Fruit fly (Drosophila melanogaster) whole organism, pupa: Measurements from ENCODE around the gene CG31928.

Experiments used
- CG10348 ChIP-seq: fragments of 200-800 bp; sonication (Bioruptor generic); IDR thresholded peaks from 2 replicates; pipeline ENCODE4 v1.3.6; 2022; ENCODE audit warnings: missing biosample characterization, missing genetic modification characterization
- CG12605 ChIP-seq: fragments of 200-800 bp; sonication (Bioruptor generic); IDR thresholded peaks from 2 replicates; pipeline ENCODE4 v1.3.6; 2022; ENCODE audit warnings: missing biosample characterization, missing genetic modification characterization
- CG13204 ChIP-seq: fragments of 200-800 bp; sonication (Bioruptor generic); optimal IDR thresholded peaks from 2 replicates; lab custom pipeline; 2018; ENCODE audit warnings: missing biosample characterization, mild to moderate bottlenecking, missing genetic modification characterization, moderate library complexity
- CG14655 ChIP-seq: fragments of 200-800 bp; sonication (Bioruptor generic); optimal IDR thresholded peaks from 3 replicates; lab custom pipeline; 2017; ENCODE audit warnings: mild to moderate bottlenecking, missing biosample characterization, missing genetic modification reagents, missing genetic modification characterization
- CG15710 ChIP-seq: fragments of 200-800 bp; sonication (Bioruptor generic); optimal IDR thresholded peaks from 2 replicates; lab custom pipeline; 2018; ENCODE audit warnings: missing biosample characterization, mild to moderate bottlenecking, missing genetic modification characterization, moderate library complexity
- CG17806 ChIP-seq: fragments of 200-800 bp; sonication (Bioruptor generic); optimal IDR thresholded peaks from 2 replicates; lab custom pipeline; 2018; ENCODE audit warnings: missing biosample characterization, mild to moderate bottlenecking, missing genetic modification characterization, moderate library complexity
- CG32121 ChIP-seq: fragments of 200-800 bp; sonication (Bioruptor generic); IDR thresholded peaks from 2 replicates; pipeline ENCODE4 v1.3.6; 2022; ENCODE audit warnings: missing biosample characterization, missing genetic modification characterization
- CG34367 ChIP-seq: fragments of 200-800 bp; sonication (Bioruptor generic); optimal IDR thresholded peaks from 2 replicates; lab custom pipeline; 2018; ENCODE audit warnings: missing biosample characterization, mild to moderate bottlenecking, missing genetic modification characterization
- CG4496 ChIP-seq: fragments of 200-800 bp; sonication (Bioruptor generic); IDR thresholded peaks from 3 replicates; pipeline ENCODE4 v1.3.6; 2022; ENCODE audit warnings: missing biosample characterization, missing genetic modification characterization
- CG8159 ChIP-seq: fragments of 200-800 bp; sonication (Bioruptor generic); optimal IDR thresholded peaks from 3 replicates; lab custom pipeline; 2018; ENCODE audit warnings: missing biosample characterization, mild to moderate bottlenecking, missing genetic modification characterization, moderate library complexity
- CG8301 ChIP-seq: fragments of 200-800 bp; sonication (Bioruptor generic); optimal IDR thresholded peaks from 2 replicates; lab custom pipeline; 2018; ENCODE audit warnings: missing biosample characterization, mild to moderate bottlenecking, missing genetic modification characterization
- CG9948 ChIP-seq: fragments of 200-800 bp; sonication (Bioruptor generic); optimal IDR thresholded peaks from 2 replicates; lab custom pipeline; 2018; ENCODE audit warnings: missing biosample characterization, mild to moderate bottlenecking, missing genetic modification characterization, moderate library complexity
- D1 ChIP-seq: fragments of 200-800 bp; sonication (Bioruptor generic); optimal IDR thresholded peaks from 2 replicates; lab custom pipeline; 2018; ENCODE audit warnings: missing biosample characterization, mild to moderate bottlenecking, missing genetic modification characterization, moderate library complexity
- EcR ChIP-seq: fragments of 200-800 bp; sonication (Bioruptor generic); optimal IDR thresholded peaks from 3 replicates; lab custom pipeline; 2019; ENCODE audit warnings: missing biosample characterization, missing genetic modification characterization, mild to moderate bottlenecking, moderate library complexity, missing genetic modification reagents
- Ets98B ChIP-seq: fragments of 200-800 bp; sonication (Bioruptor generic); IDR thresholded peaks from 2 replicates; pipeline ENCODE4 v1.3.6; 2022; ENCODE audit warnings: missing biosample characterization, missing genetic modification characterization
- Pif1A ChIP-seq: fragments of 200-800 bp; sonication (Bioruptor generic); optimal IDR thresholded peaks from 3 replicates; lab custom pipeline; 2016; ENCODE audit warnings: missing biosample characterization, missing genetic modification characterization
- Pif1B ChIP-seq: fragments of 200-800 bp; sonication (Bioruptor generic); optimal IDR thresholded peaks from 3 replicates; lab custom pipeline; 2016; ENCODE audit warnings: missing biosample characterization, missing genetic modification characterization
- Snoo ChIP-seq: fragments of 200-800 bp; sonication (Bioruptor generic); optimal IDR thresholded peaks from 3 replicates; lab custom pipeline; 2017; ENCODE audit warnings: missing biosample characterization, mild to moderate bottlenecking, missing genetic modification characterization, inconsistent platforms
- fd96Ca ChIP-seq: fragments of 200-800 bp; sonication (Bioruptor generic); IDR thresholded peaks from 3 replicates; pipeline ENCODE4 v1.3.6; 2022; ENCODE audit warnings: missing biosample characterization, missing genetic modification characterization
- gl ChIP-seq: fragments of 200-800 bp; sonication (Bioruptor generic); optimal IDR thresholded peaks from 2 replicates; lab custom pipeline; 2018; ENCODE audit warnings: missing biosample characterization, mild to moderate bottlenecking, missing genetic modification characterization
- rn ChIP-seq: fragments of 200-800 bp; sonication (Bioruptor generic); IDR thresholded peaks from 2 replicates; pipeline ENCODE4 v1.3.6; 2022; ENCODE audit warnings: missing biosample characterization, missing genetic modification characterization

Gene CG31928

DNA sequence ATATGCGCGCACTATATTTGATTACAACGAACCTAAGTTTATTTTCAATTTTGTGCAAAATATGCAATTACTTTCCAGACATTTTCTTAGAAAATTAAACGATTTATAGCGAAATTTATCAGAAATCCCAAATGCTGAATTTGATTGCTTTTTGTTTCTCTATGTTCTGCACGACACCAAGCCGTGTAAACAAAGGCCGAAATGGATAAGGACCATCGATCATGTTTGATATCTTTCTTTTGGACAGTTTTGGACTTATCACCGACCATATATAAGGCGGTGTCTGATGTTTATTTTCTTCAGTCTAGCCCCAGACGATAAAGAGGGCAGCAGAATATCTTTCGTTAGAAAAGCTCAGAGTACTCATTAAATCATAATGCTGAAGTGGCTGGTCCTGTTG lies 1.7 kb downstream of the CG31928 start, which contains the start of gene CG33128:
Gene CG33128, plus strand, starts transcription at position 301 of the 400 bp plus-strand sequence.
- TF ChIP-seq Snoo (tag; lab: Kevin White, UChicago) (no peak), CG15710 (tag; lab: Kevin White, UChicago) (no peak), fd96Ca (no peak), CG34367 (tag; lab: Kevin White, UChicago) (no peak), CG8301 (tag; lab: Kevin White, UChicago) (no peak), EcR (GFP tag; lab: Kevin White, UChicago) (no peak), CG13204 (GFP tag; lab: Kevin White, UChicago) (no peak), CG9948 (tag; lab: Kevin White, UChicago) (no peak), CG14655 (GFP tag; lab: Kevin White, UChicago) (no peak), rn (GFP tag; lab: Robert Waterston, UW) (no peak)

DNA sequence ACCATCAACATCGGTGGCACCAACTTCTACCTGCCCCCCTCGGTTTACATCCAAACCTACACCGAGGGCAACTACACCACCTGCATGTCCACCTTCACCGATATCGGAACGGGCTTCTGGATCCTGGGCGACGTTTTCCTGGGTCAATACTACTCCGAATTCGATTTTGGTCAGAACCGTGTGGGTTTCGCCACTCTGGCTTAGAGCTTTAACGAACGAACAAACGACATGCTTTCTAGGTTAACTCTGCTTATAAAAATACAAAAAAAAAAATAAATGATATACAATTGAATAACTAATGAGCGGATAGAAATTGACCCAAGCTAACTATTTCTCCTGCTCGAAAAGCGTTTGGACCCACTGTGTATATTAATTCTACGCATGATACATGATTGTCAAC lies 3.1 kb downstream of the CG31928 start, which contains the start of gene CG31926:
Gene CG31926, plus strand, starts transcription at position 301 of the 400 bp plus-strand sequence.
- no peak for TF ChIP-seq CG9948 (tag; lab: Kevin White, UChicago)
- no peak for TF ChIP-seq Pif1B (GFP tag; lab: Kevin White, UChicago)
- no peak for TF ChIP-seq CG8159 (tag; lab: Kevin White, UChicago)
- no peak for TF ChIP-seq CG15710 (tag; lab: Kevin White, UChicago)

DNA sequence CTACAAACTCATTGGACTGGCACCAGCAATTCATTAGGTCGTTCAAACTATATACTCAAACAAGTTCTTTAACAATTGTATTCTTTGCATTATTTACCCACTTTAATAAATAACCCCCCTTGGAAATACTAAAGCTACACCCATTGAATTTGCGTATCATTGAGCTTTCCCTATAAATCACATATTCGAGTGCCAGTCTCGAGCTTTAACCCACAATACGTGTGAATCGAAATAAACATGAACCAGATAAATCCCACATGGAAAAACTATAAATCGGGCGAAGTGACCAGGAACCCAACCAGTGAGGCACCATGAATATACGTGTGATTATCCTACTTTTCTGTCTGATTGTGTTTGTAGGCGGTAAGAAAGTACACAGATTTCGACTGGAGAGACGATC lies 4.8 kb downstream of the CG31928 start, which contains the start of gene CG31661:
Gene CG31661, plus strand, starts transcription at position 301 of the 400 bp plus-strand sequence.
- TF ChIP-seq Snoo (tag; lab: Kevin White, UChicago) (no peak), gl (tag; lab: Kevin White, UChicago) (no peak), fd96Ca (no peak), CG14655 (GFP tag; lab: Kevin White, UChicago) (no peak), EcR (GFP tag; lab: Kevin White, UChicago) (no peak), D1 (no peak), rn (GFP tag; lab: Robert Waterston, UW) (no peak), Ets98B (GFP tag; lab: Robert Waterston, UW) (no peak), CG10348 (GFP tag; lab: Robert Waterston, UW) (no peak), CG9948 (tag; lab: Kevin White, UChicago) (no peak), CG34367 (tag; lab: Kevin White, UChicago) (no peak), Pif1B (GFP tag; lab: Kevin White, UChicago) (no peak), CG32121 (GFP tag; lab: Robert Waterston, UW) (no peak), CG13204 (GFP tag; lab: Kevin White, UChicago) (no peak)

DNA sequence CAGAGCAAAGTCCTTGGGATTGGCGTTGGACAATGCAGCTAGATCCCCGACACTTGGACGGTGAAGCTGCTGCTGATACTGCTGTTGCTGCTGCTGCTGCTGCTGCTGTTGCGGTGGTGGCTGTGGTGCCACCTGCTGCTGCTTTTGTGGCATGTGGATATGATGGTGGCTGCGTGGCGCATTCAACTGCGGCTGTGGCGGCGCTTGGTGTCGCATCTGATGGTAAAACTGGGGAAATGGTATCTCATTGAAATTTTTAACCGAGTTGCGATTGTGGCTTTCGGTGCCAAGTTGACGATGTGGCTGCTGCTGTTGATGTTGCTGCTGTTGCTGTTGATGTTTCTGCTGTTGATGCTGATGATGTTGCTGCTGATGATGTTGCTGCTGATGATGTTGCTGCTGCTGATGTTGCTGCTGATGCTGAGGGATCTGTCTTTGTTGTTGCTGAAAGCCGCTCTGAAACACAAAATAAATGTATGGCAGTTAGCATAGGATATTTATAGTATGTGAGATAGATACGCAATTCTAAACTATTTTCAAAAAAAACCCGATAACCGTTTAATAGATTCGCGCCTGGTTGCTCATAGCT lies 7.0 kb downstream of the CG31928 start:
- no peak for TF ChIP-seq Pif1B (GFP tag; lab: Kevin White, UChicago)
- TF ChIP-seq CG13204 (GFP tag; lab: Kevin White, UChicago) = no peak
- TF ChIP-seq CG9948 (tag; lab: Kevin White, UChicago) = no peak
- no peak for TF ChIP-seq CG32121 (GFP tag; lab: Robert Waterston, UW)
- no peak for TF ChIP-seq CG34367 (tag; lab: Kevin White, UChicago)
- TF ChIP-seq CG10348 (GFP tag; lab: Robert Waterston, UW) = no peak
- no peak for TF ChIP-seq fd96Ca
- no peak for TF ChIP-seq Snoo (tag; lab: Kevin White, UChicago)
- TF ChIP-seq CG8159 (tag; lab: Kevin White, UChicago) = no peak
- no peak for TF ChIP-seq rn (GFP tag; lab: Robert Waterston, UW)
- TF ChIP-seq D1 = no peak
- TF ChIP-seq Ets98B (GFP tag; lab: Robert Waterston, UW) = no peak
- TF ChIP-seq CG15710 (tag; lab: Kevin White, UChicago) = no peak
- TF ChIP-seq CG12605 (GFP tag; lab: Robert Waterston, UW) = no peak
- no peak for TF ChIP-seq EcR (GFP tag; lab: Kevin White, UChicago)
- no peak for TF ChIP-seq CG8301 (tag; lab: Kevin White, UChicago)
- TF ChIP-seq gl (tag; lab: Kevin White, UChicago) = no peak
- no peak for TF ChIP-seq Pif1A (GFP tag; lab: Kevin White, UChicago)

DNA sequence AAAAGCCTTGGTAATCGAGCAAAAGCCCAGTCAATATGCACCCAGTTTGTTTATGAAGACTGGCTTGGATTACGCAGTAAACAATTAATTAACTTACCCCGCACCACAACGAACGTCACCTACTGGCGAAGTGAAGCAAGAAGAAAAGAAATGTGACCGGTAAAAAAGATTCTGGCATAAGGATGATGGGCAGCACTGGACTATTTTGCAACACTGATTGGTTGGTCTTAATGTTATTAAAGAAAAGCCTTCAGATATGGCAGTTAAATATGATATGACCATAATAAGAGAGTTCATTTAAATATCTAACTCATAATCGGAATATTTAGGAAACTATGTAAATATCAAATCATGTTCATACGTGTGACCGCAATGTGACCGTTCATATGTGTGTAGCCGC lies 8.2 kb downstream of the CG31928 start, which contains the start of gene CG18131:
Gene CG18131, minus strand, starts transcription at position 297 of the 400 bp plus-strand sequence.
- TF ChIP-seq Ets98B (GFP tag; lab: Robert Waterston, UW) = no peak
- TF ChIP-seq D1 = no peak

DNA sequence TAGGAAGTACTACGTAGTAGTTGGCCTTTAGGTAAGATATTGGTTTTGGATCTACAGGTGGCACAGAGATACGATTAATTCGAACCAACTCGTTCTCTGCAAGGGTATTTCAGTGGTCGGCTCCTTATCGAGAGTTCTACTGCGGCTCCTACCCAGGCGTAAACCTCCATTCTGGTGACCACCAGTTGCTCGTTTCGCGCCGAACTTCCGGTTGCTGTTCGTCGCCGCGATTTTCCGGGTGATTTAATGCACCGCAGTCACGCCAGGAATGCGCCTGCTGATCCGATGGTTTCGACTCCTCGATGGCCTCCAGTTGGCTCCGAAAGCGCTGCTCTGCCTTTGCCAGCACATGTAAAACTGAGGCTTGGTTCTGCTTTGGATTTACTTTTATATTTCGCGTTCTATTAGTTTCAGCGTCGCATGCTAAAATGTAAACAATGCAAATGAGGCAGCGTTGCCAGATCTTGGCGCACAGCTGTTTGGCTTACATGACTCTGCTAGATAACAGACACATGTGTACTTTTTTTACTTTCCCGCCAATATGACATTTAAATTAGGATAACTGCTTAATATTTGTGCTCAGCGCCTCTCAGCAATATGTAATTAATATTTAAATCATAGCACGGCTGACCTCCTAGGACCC lies 10.5 kb downstream of the CG31928 start, which contains the start of gene CG7420:
Gene CG7420, minus strand, starts transcription at position 446 of the 643 bp plus-strand sequence.
- no peak for TF ChIP-seq CG13204 (GFP tag; lab: Kevin White, UChicago)
- TF ChIP-seq CG12605 (GFP tag; lab: Robert Waterston, UW) = 0 out of 2 replicates have a peak, but pooled peaks have one; percentile 35
- TF ChIP-seq, all 21 proteins: peak for 1

DNA sequence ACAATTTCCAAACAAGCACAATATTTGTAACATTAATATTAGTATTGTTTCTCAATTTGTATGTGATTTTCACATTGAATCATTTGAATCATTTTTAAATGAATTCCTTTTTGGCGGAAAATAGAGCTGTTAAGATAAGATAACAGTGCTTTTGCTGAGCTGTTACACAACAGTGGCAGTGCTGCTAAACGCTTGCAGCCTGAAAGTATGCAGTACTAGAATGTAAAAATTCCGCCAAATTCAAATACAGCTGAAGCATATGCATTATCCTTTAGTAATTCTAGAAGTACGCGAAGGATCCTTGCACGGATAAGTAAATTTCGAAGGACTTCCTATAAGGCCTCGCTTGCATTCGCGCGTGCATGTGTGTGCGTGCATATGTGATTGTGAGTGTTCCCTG lies 12.2 kb downstream of the CG31928 start:
- no peak for TF ChIP-seq CG8159 (tag; lab: Kevin White, UChicago)
- no peak for TF ChIP-seq EcR (GFP tag; lab: Kevin White, UChicago)
- TF ChIP-seq CG9948 (tag; lab: Kevin White, UChicago) = no peak
- no peak for TF ChIP-seq Snoo (tag; lab: Kevin White, UChicago)
- no peak for TF ChIP-seq fd96Ca
- no peak for TF ChIP-seq CG12605 (GFP tag; lab: Robert Waterston, UW)
- no peak for TF ChIP-seq rn (GFP tag; lab: Robert Waterston, UW)
- no peak for TF ChIP-seq gl (tag; lab: Kevin White, UChicago)
- TF ChIP-seq CG4496 (GFP tag; lab: Robert Waterston, UW) = no peak
- TF ChIP-seq CG17806 = no peak
